Worm (Caenorhabditis elegans) whole organism, L3 larva: Measurements from ENCODE around the gene F30B5.11.

Source experiments
- aly-2 ChIP-seq: fragments of 150-350 bp; optimal IDR thresholded peaks from 2 replicates; lab custom pipeline; 2014; ENCODE audit warnings: missing biosample characterization, missing genetic modification characterization
- ama-1 ChIP-seq: fragments of 150-350 bp; optimal IDR thresholded peaks from 2 replicates; lab custom pipeline; 2018
- ceh-82 ChIP-seq: fragments of 150-350 bp; optimal IDR thresholded peaks from 2 replicates; lab custom pipeline; 2014; ENCODE audit warnings: missing biosample characterization, missing genetic modification characterization
- elt-1 ChIP-seq: fragments of 150-350 bp; optimal IDR thresholded peaks from 2 replicates; lab custom pipeline; 2014; ENCODE audit warnings: missing biosample characterization, missing genetic modification characterization
- lin-15B ChIP-seq: fragments of 150-350 bp; optimal IDR thresholded peaks from 2 replicates; lab custom pipeline; 2014; ENCODE audit warnings: missing biosample characterization, missing genetic modification characterization
- nhr-12 ChIP-seq: fragments of 150-350 bp; optimal IDR thresholded peaks from 2 replicates; lab custom pipeline; 2014; ENCODE audit warnings: missing biosample characterization, missing genetic modification characterization
- nhr-76 ChIP-seq: fragments of 150-350 bp; sonication (generic microtip); optimal IDR thresholded peaks from 5 replicates; lab custom pipeline; 2014; ENCODE audit warnings: missing biosample characterization, missing genetic modification characterization
- pqm-1 ChIP-seq: fragments of 150-350 bp; optimal IDR thresholded peaks from 2 replicates; lab custom pipeline; 2017; ENCODE audit warnings: missing biosample characterization, missing genetic modification characterization, inconsistent platforms
- unc-62 ChIP-seq: fragments of 150-350 bp; sonication (generic microtip); optimal IDR thresholded peaks from 4 replicates; lab custom pipeline; 2014; ENCODE audit warnings: missing biosample characterization, missing genetic modification reagents, missing genetic modification characterization

DNA sequence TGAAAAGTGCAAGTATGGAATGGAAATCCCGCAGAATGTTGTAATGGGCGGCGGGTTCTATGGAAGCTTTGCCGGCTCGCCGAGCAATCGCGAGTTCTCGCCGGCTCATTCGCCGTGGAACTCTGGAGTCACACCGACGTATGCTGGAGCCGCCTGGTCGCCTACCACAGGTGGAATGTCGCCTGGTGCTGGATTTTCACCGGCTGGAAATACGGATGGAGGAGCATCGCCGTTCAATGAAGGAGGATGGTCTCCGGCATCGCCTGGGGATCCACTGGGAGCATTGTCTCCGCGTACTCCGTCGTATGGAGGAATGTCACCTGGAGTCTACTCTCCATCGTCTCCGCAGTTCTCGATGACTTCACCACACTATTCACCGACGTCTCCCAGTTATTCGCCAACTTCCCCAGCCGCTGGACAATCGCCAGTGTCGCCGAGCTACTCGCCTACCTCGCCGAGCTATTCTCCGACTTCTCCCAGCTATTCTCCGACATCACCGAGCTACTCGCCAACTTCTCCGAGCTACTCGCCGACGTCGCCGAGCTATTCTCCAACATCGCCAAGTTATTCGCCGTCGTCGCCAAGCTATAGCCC is 35.2 kb upstream of the F30B5.11 start:
- TF ChIP-seq elt-1 (tag; lab: Kevin White, UChicago) (no peak), nhr-12 (no peak), ceh-82 (no peak), ama-1 (lab: Kevin White, UChicago) (no peak), aly-2 (tag; lab: Kevin White, UChicago) (no peak), unc-62 (no peak), pqm-1 (tag; lab: Kevin White, UChicago) (no peak), nhr-76 (tag; lab: Kevin White, UChicago) (no peak), lin-15B (no peak)
